Fruit fly (Drosophila melanogaster) whole organism, embryonic: ENCODE measurements around the gene CG17778.
A peak's percentile ranks its signal among the peaks of the same experiment; 100 is the strongest.

Source experiments
- Bteb2 ChIP-seq: fragments of 200-800 bp; sonication (Bioruptor generic); optimal IDR thresholded peaks from 2 replicates; lab custom pipeline; 2016; ENCODE audit warnings: missing biosample characterization, missing genetic modification characterization
- CG10565 ChIP-seq: fragments of 200-800 bp; sonication (Bioruptor generic); optimal IDR thresholded peaks from 3 replicates; lab custom pipeline; 2016; ENCODE audit warnings: missing biosample characterization, mild to moderate bottlenecking, missing genetic modification characterization
- CG10979 ChIP-seq: fragments of 200-800 bp; sonication (Bioruptor generic); optimal IDR thresholded peaks from 2 replicates; lab custom pipeline; 2018; ENCODE audit warnings: missing biosample characterization, mild to moderate bottlenecking, missing genetic modification characterization, moderate library complexity
- CG11093 ChIP-seq: fragments of 200-800 bp; sonication (Bioruptor generic); IDR thresholded peaks from 3 replicates; pipeline ENCODE4 v1.3.6; 2022; ENCODE audit warnings: missing biosample characterization, missing genetic modification characterization
- CG11456 ChIP-seq: fragments of 200-800 bp; sonication (Bioruptor generic); IDR thresholded peaks from 3 replicates; pipeline ENCODE4 v1.3.6; 2022; ENCODE audit warnings: missing biosample characterization, missing genetic modification characterization
- CG12104 ChIP-seq: fragments of 200-800 bp; sonication (Bioruptor generic); optimal IDR thresholded peaks from 3 replicates; lab custom pipeline; 2016; ENCODE audit warnings: missing biosample characterization, missing genetic modification characterization
- CG12744 ChIP-seq: fragments of 200-800 bp; sonication (Bioruptor generic); optimal IDR thresholded peaks from 2 replicates; lab custom pipeline; 2016; ENCODE audit warnings: missing biosample characterization, missing genetic modification characterization
- CG13287 ChIP-seq: fragments of 200-800 bp; sonication (Bioruptor generic); IDR thresholded peaks from 2 replicates; pipeline ENCODE4 v1.3.6; 2022; ENCODE audit warnings: missing biosample characterization, missing genetic modification characterization; ENCODE audit not compliant: partially characterized antibody
- CG14014 ChIP-seq: fragments of 200-800 bp; sonication (Bioruptor generic); IDR thresholded peaks from 2 replicates; pipeline ENCODE4 v1.3.6; 2022; ENCODE audit warnings: missing biosample characterization, missing genetic modification characterization
- CG15514 ChIP-seq: fragments of 200-800 bp; sonication (Bioruptor generic); optimal IDR thresholded peaks from 3 replicates; lab custom pipeline; 2017; ENCODE audit warnings: missing biosample characterization, missing genetic modification characterization, mild to moderate bottlenecking, moderate library complexity, missing genetic modification reagents
- CG17385 ChIP-seq: fragments of 200-800 bp; sonication (Bioruptor generic); optimal IDR thresholded peaks from 3 replicates; lab custom pipeline; 2018; ENCODE audit warnings: missing biosample characterization, mild to moderate bottlenecking, missing genetic modification characterization
- CG17568 ChIP-seq: fragments of 200-800 bp; sonication (Bioruptor generic); optimal IDR thresholded peaks from 2 replicates; lab custom pipeline; 2018; ENCODE audit warnings: missing biosample characterization, mild to moderate bottlenecking, missing genetic modification characterization, moderate library complexity
- CG2202 ChIP-seq: fragments of 200-800 bp; sonication (Bioruptor generic); optimal IDR thresholded peaks from 2 replicates; lab custom pipeline; 2018; ENCODE audit warnings: missing biosample characterization, mild to moderate bottlenecking, missing genetic modification characterization
- CG3281 ChIP-seq: fragments of 200-800 bp; sonication (Bioruptor generic); optimal IDR thresholded peaks from 3 replicates; lab custom pipeline; 2017; ENCODE audit warnings: missing biosample characterization, mild to moderate bottlenecking, missing genetic modification characterization
- CG6689 ChIP-seq: fragments of 200-800 bp; sonication (Bioruptor generic); IDR thresholded peaks from 2 replicates; pipeline ENCODE4 v1.3.6; 2022; ENCODE audit warnings: missing biosample characterization, missing genetic modification characterization
- CG6813 ChIP-seq: fragments of 200-800 bp; sonication (Bioruptor generic); optimal IDR thresholded peaks from 2 replicates; lab custom pipeline; 2017; ENCODE audit warnings: missing biosample characterization, missing genetic modification characterization, mild to moderate bottlenecking, moderate library complexity, missing genetic modification reagents
- CG9797 ChIP-seq: fragments of 200-800 bp; sonication (Bioruptor generic); optimal IDR thresholded peaks from 3 replicates; lab custom pipeline; 2018; ENCODE audit warnings: missing biosample characterization, mild to moderate bottlenecking, missing genetic modification characterization
- Dek ChIP-seq: fragments of 200-800 bp; sonication (Bioruptor generic); optimal IDR thresholded peaks from 3 replicates; lab custom pipeline; 2019; ENCODE audit warnings: missing biosample characterization, mild to moderate bottlenecking, missing genetic modification characterization, moderate library complexity
- Doc3 ChIP-seq: fragments of 200-800 bp; sonication (Bioruptor generic); IDR thresholded peaks from 3 replicates; pipeline ENCODE4 v1.3.6; 2022; ENCODE audit warnings: missing biosample characterization, missing genetic modification characterization; ENCODE audit not compliant: partially characterized antibody
- Gug ChIP-seq: fragments of 200-800 bp; sonication (Bioruptor generic); IDR thresholded peaks from 4 replicates; pipeline ENCODE4 v1.3.6; 2022; ENCODE audit warnings: missing biosample characterization, missing genetic modification characterization
- HmgD ChIP-seq: fragments of 200-800 bp; sonication (Bioruptor generic); optimal IDR thresholded peaks from 3 replicates; lab custom pipeline; 2016; ENCODE audit warnings: missing biosample characterization, missing genetic modification characterization
- Hr51 ChIP-seq, 2 experiments: fragments of 200-800 bp; sonication (Bioruptor generic); optimal IDR thresholded peaks; 2 replicates in 1 of 2; 3 replicates in 1 of 2; lab custom pipeline; 2016 to 2018; ENCODE audit warnings: missing biosample characterization in 2 of 2, missing genetic modification characterization in 2 of 2, mild to moderate bottlenecking in 1 of 2, moderate library complexity in 1 of 2
- Lpt ChIP-seq: fragments of >200 bp; optimal IDR thresholded peaks from 2 replicates; lab custom pipeline; 2018; ENCODE audit warnings: missing biosample characterization, missing genetic modification characterization
- Nf-YB ChIP-seq: fragments of 200-800 bp; sonication (Bioruptor generic); optimal IDR thresholded peaks from 3 replicates; lab custom pipeline; 2019; ENCODE audit warnings: missing biosample characterization, mild to moderate bottlenecking, missing genetic modification characterization, moderate library complexity
- NfI ChIP-seq: fragments of 200-800 bp; sonication (Bioruptor generic); optimal IDR thresholded peaks from 3 replicates; lab custom pipeline; 2018; ENCODE audit warnings: missing biosample characterization, mild to moderate bottlenecking, missing genetic modification characterization, moderate library complexity
- Optix ChIP-seq: fragments of 200-800 bp; sonication (Bioruptor generic); IDR thresholded peaks from 3 replicates; pipeline ENCODE4 v1.3.6; 2022; ENCODE audit warnings: missing biosample characterization, missing genetic modification characterization
- Taf1 ChIP-seq: fragments of 200-800 bp; sonication (Bioruptor generic); IDR thresholded peaks from 2 replicates; pipeline ENCODE4 v1.3.6; 2022; ENCODE audit warnings: missing biosample characterization, missing genetic modification characterization
- Tbp ChIP-seq: fragments of >200 bp; optimal IDR thresholded peaks from 2 replicates; lab custom pipeline; 2018; ENCODE audit warnings: missing biosample characterization, missing genetic modification characterization
- Trl ChIP-seq, 3 experiments: fragments of >200 bp in 2 of 3; fragments of 200-800 bp in 1 of 3; sonication (Bioruptor generic) in 1 of 3; optimal IDR thresholded peaks; 2 replicates in 1 of 3; 3 replicates in 2 of 3; lab custom pipeline; 2016 to 2017; ENCODE audit warnings: missing biosample characterization in 1 of 3, missing genetic modification characterization in 1 of 3
- ci ChIP-seq: fragments of 200-800 bp; sonication (Bioruptor generic); IDR thresholded peaks from 3 replicates; pipeline ENCODE4 v1.3.6; 2022; ENCODE audit warnings: missing biosample characterization, missing genetic modification characterization
- crp ChIP-seq, 2 experiments: fragments of 200-800 bp; sonication (Bioruptor generic); optimal IDR thresholded peaks; 2 replicates in 1 of 2; 3 replicates in 1 of 2; lab custom pipeline; 2017; ENCODE audit warnings: missing biosample characterization in 2 of 2, missing genetic modification characterization in 2 of 2, mild to moderate bottlenecking in 1 of 2, moderate library complexity in 1 of 2
- fd102C ChIP-seq: fragments of 200-800 bp; sonication (Bioruptor generic); optimal IDR thresholded peaks from 2 replicates; lab custom pipeline; 2018; ENCODE audit warnings: missing biosample characterization, mild to moderate bottlenecking, missing genetic modification characterization, moderate library complexity
- insv ChIP-seq, 2 experiments: fragments of 200-800 bp; sonication (Bioruptor generic); optimal IDR thresholded peaks; 3 replicates each; lab custom pipeline; 2016 to 2018; ENCODE audit warnings: missing biosample characterization in 2 of 2, missing genetic modification characterization in 2 of 2
- jing ChIP-seq: fragments of 200-800 bp; sonication (Bioruptor generic); optimal IDR thresholded peaks from 2 replicates; lab custom pipeline; 2018; ENCODE audit warnings: missing biosample characterization, mild to moderate bottlenecking, missing genetic modification characterization
- lmd ChIP-seq: fragments of 200-800 bp; sonication (Bioruptor generic); IDR thresholded peaks from 2 replicates; pipeline ENCODE4 v1.3.6; 2022; ENCODE audit warnings: missing biosample characterization, missing genetic modification characterization
- p53 ChIP-seq: fragments of 200-800 bp; sonication (Bioruptor generic); optimal IDR thresholded peaks from 2 replicates; lab custom pipeline; 2016; ENCODE audit warnings: missing biosample characterization, missing genetic modification characterization
- pfk ChIP-seq: fragments of 200-800 bp; sonication (Bioruptor generic); optimal IDR thresholded peaks from 2 replicates; lab custom pipeline; 2018; ENCODE audit warnings: missing biosample characterization, mild to moderate bottlenecking, missing genetic modification characterization, moderate library complexity
- pho ChIP-seq: fragments of 200-800 bp; sonication (Bioruptor generic); optimal IDR thresholded peaks from 2 replicates; lab custom pipeline; 2016; ENCODE audit warnings: missing biosample characterization, missing genetic modification characterization
- ranshi ChIP-seq: fragments of 200-800 bp; sonication (Bioruptor generic); IDR thresholded peaks from 2 replicates; pipeline ENCODE4 v1.3.6; 2022; ENCODE audit warnings: missing biosample characterization, missing genetic modification characterization
- schlank ChIP-seq: fragments of 200-800 bp; sonication (Bioruptor generic); optimal IDR thresholded peaks from 2 replicates; lab custom pipeline; 2018; ENCODE audit warnings: missing biosample characterization, mild to moderate bottlenecking, missing genetic modification characterization
- sima ChIP-seq: fragments of 200-800 bp; sonication (Bioruptor generic); optimal IDR thresholded peaks from 2 replicates; lab custom pipeline; 2016; ENCODE audit warnings: missing biosample characterization, missing genetic modification characterization
- sisA ChIP-seq: fragments of 200-800 bp; sonication (Bioruptor generic); IDR thresholded peaks from 2 replicates; pipeline ENCODE4 v1.3.6; 2022; ENCODE audit warnings: missing biosample characterization, missing genetic modification characterization
- tgo ChIP-seq: fragments of 200-800 bp; sonication (Bioruptor generic); IDR thresholded peaks from 3 replicates; pipeline ENCODE4 v1.3.6; 2022; ENCODE audit warnings: missing biosample characterization, missing genetic modification characterization
- tin ChIP-seq: fragments of 200-800 bp; sonication (Bioruptor generic); optimal IDR thresholded peaks from 3 replicates; lab custom pipeline; 2016; ENCODE audit warnings: missing biosample characterization, missing genetic modification characterization
- tna ChIP-seq: fragments of 200-800 bp; sonication (Bioruptor generic); IDR thresholded peaks from 2 replicates; pipeline ENCODE4 v1.3.6; 2022; ENCODE audit warnings: missing biosample characterization, missing genetic modification characterization; ENCODE audit not compliant: partially characterized antibody
- toy ChIP-seq: fragments of 200-800 bp; sonication (Bioruptor generic); IDR thresholded peaks from 2 replicates; pipeline ENCODE4 v1.3.6; 2022; ENCODE audit warnings: missing biosample characterization, missing genetic modification characterization
- usp ChIP-seq: fragments of >200 bp; optimal IDR thresholded peaks from 2 replicates; lab custom pipeline; 2017; ENCODE audit warnings: missing biosample characterization, missing genetic modification characterization
- wek ChIP-seq: fragments of 200-800 bp; sonication (Bioruptor generic); optimal IDR thresholded peaks from 3 replicates; lab custom pipeline; 2018; ENCODE audit warnings: missing biosample characterization, mild to moderate bottlenecking, missing genetic modification characterization, moderate library complexity
- zen ChIP-seq: fragments of 200-800 bp; sonication (Bioruptor generic); optimal IDR thresholded peaks from 3 replicates; lab custom pipeline; 2018; ENCODE audit warnings: missing biosample characterization, mild to moderate bottlenecking, missing genetic modification characterization, moderate library complexity
- zen2 ChIP-seq: fragments of 200-800 bp; sonication (Bioruptor generic); IDR thresholded peaks from 3 replicates; pipeline ENCODE4 v1.3.6; 2022; ENCODE audit warnings: missing biosample characterization, missing genetic modification characterization; ENCODE audit not compliant: partially characterized antibody

The CG17778 gene

DNA sequence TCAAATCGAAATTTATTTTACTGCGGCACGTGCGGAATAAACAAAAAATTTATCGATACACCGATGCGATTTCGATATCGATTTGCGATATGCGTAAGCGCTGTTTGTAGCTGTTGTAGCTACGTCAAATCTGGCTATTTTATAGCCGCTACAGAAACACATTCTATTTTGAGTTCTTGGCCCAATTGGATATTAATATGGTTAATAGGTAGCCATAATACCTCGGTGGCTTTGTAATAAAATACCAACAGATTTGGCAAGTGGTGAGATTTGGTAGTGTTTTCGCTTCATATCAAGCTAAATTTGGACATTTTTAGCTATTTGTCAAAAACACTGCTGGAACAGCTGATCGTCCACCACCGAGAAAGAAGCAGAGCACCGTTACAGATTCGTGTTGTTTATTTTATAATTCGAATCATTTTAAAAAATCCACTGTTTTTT is 6.9 kb upstream of the CG17778 start, which contains the start of the genes CG18273 and CG3156 (continued):
- no peak for TF ChIP-seq tin (GFP tag; lab: Kevin White, UChicago)
- TF ChIP-seq CG9797 = peak; percentile 49
- no peak for TF ChIP-seq CG11456 (GFP tag; lab: Robert Waterston, UW)
- TF ChIP-seq NfI (GFP tag; lab: Kevin White, UChicago) = no peak
- TF ChIP-seq tgo (GFP tag; lab: Robert Waterston, UW) = no peak
- TF ChIP-seq CG6689 (GFP tag; lab: Robert Waterston, UW) = 0 out of 2 replicates have a peak, but pooled peaks have one; percentile 7
- TF ChIP-seq CG11093 (GFP tag; lab: Robert Waterston, UW) = no peak
- TF ChIP-seq wek = no peak
- TF ChIP-seq CG14014 (GFP tag; lab: Robert Waterston, UW) = no peak
- TF ChIP-seq CG17568 (GFP tag; lab: Kevin White, UChicago) = no peak
- TF ChIP-seq schlank = no peak
- TF ChIP-seq Dek = no peak
- TF ChIP-seq jing (GFP tag; lab: Kevin White, UChicago) = no peak
- peak; percentile 55 for TF ChIP-seq Tbp (GFP tag; lab: Kevin White, UChicago)
- no peak for TF ChIP-seq Gug (GFP tag; lab: Robert Waterston, UW)
- no peak for TF ChIP-seq sisA
- peak; percentile 11 for TF ChIP-seq Bteb2 (GFP tag; lab: Kevin White, UChicago)
- peak; percentile 94 for TF ChIP-seq CG17385 (GFP tag; lab: Kevin White, UChicago)
- no peak for TF ChIP-seq Trl (optimal IDR thresholded peaks at IDR 0.05; lab: Kevin White, UChicago)
- no peak for TF ChIP-seq Trl (GFP tag; optimal IDR thresholded peaks at IDR 0.05; lab: Kevin White, UChicago)
- TF ChIP-seq p53 (GFP tag; lab: Kevin White, UChicago) = no peak
- TF ChIP-seq zen (tag; lab: Kevin White, UChicago) = peak; percentile 40
- TF ChIP-seq CG10979 (tag; lab: Kevin White, UChicago) = no peak
- TF ChIP-seq Optix = no peak
- no peak for TF ChIP-seq CG6813
- TF ChIP-seq fd102C = no peak
- TF ChIP-seq HmgD (GFP tag; lab: Kevin White, UChicago) = no peak
- TF ChIP-seq lmd = no peak
- no peak for TF ChIP-seq CG10565 (GFP tag; lab: Kevin White, UChicago)
- no peak for TF ChIP-seq toy (GFP tag; lab: Robert Waterston, UW)
- peak; percentile 25 for TF ChIP-seq CG3281 (GFP tag; lab: Kevin White, UChicago)
- peak; percentile 69 for TF ChIP-seq CG15514 (GFP tag; lab: Kevin White, UChicago)
- TF ChIP-seq Doc3 (GFP tag; lab: Robert Waterston, UW) = no peak
- no peak for TF ChIP-seq Nf-YB (GFP tag; lab: Kevin White, UChicago)
- no peak for TF ChIP-seq usp (GFP tag; lab: Kevin White, UChicago)
- no peak for TF ChIP-seq pfk (GFP tag; lab: Kevin White, UChicago)
- TF ChIP-seq CG13287 (GFP tag; lab: Robert Waterston, UW) = peak; percentile 63; the same call in 1 of the 2 replicates
- peak in 1 of 2 experiments; percentile 92 for TF ChIP-seq insv (GFP tag; optimal IDR thresholded peaks at IDR 0.05; lab: Kevin White, UChicago)
- TF ChIP-seq ci (GFP tag; lab: Robert Waterston, UW) = no peak
- TF ChIP-seq Taf1 (GFP tag; lab: Robert Waterston, UW) = no peak
- TF ChIP-seq zen2 (GFP tag; lab: Robert Waterston, UW) = no peak
- peak in 1 of 2 experiments; percentile 4 for TF ChIP-seq Hr51 (GFP tag; optimal IDR thresholded peaks at IDR 0.05; lab: Kevin White, UChicago)
- no peak for TF ChIP-seq ranshi (GFP tag; lab: Robert Waterston, UW)
- TF ChIP-seq sima (GFP tag; lab: Kevin White, UChicago) = no peak
- TF ChIP-seq CG2202 (tag; lab: Kevin White, UChicago) = no peak
- no peak for TF ChIP-seq CG12104
- TF ChIP-seq CG12744 (GFP tag; lab: Kevin White, UChicago) = no peak
- TF ChIP-seq crp (GFP tag; optimal IDR thresholded peaks at IDR 0.05; lab: Kevin White, UChicago) = peak; percentile 40 to 91
- no peak for TF ChIP-seq tna
- peak; percentile 15 for TF ChIP-seq pho (GFP tag; lab: Kevin White, UChicago)
- TF ChIP-seq Lpt = no peak
